Worm (Caenorhabditis elegans): ENCODE results near the gene K02G10.15.
A peak's percentile ranks its signal among the peaks of the same experiment; 100 is the strongest.

K02G10.15 gene

ce11 chrX:4662964-4663684 is 19.4 kb downstream of the K02G10.15 start:
- TF ChIP-seq fkh-10 (GFP tag; optimal IDR thresholded peaks at IDR 0.05) (no peak), pat-9 (tag; optimal IDR thresholded peaks at IDR 0.05) (no peak), ahr-1 (tag; optimal IDR thresholded peaks at IDR 0.05) (no peak)

DNA sequence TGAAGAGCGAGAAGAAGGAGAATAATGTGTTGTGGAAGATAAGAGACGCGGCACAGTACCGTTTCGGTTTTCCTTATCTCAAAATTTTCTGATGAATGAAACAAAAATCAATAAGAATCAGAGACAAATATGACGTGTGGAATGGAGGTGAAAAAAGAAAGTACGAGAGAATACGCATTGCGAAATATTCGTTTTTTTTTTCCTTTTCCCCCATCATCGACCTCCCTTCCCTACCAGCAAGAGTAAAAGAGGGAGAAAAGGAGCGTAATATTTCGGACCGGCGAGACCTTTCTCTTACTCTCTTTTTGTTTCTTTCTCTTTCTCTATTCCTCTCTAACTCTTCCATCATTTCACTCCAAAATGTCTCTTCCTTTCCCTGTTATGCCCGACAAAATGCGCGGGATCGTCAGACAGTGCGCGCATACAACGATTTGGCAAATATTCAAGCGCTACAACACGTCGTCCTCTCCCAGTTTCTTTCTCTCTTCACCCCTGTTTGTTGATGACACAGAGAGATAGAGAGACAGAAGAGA is 20.2 kb downstream of the K02G10.15 start:
- peak; percentile 44 for TF ChIP-seq ceh-18 (tag; optimal IDR thresholded peaks at IDR 0.05)
- TF ChIP-seq ref-2 (tag; optimal IDR thresholded peaks at IDR 0.05): peak; percentile 19
- TF ChIP-seq pat-9 (tag; optimal IDR thresholded peaks at IDR 0.05): no peak
- peak; percentile 21 for TF ChIP-seq pros-1 (tag; optimal IDR thresholded peaks at IDR 0.05)
- TF ChIP-seq ceh-9 (tag; optimal IDR thresholded peaks at IDR 0.05): no peak
- TF ChIP-seq elt-2 (tag; optimal IDR thresholded peaks at IDR 0.05): peak; percentile 41
- TF ChIP-seq ceh-19 (GFP tag; optimal IDR thresholded peaks at IDR 0.05): no peak
- peak; percentile 12 for TF ChIP-seq ceh-34 (tag; optimal IDR thresholded peaks at IDR 0.05)
- TF ChIP-seq ceh-31 (tag; optimal IDR thresholded peaks at IDR 0.05): peak; percentile 38
- TF ChIP-seq nfya-1 (tag; optimal IDR thresholded peaks at IDR 0.05): peak; percentile 21
- TF ChIP-seq npax-4 (tag; optimal IDR thresholded peaks at IDR 0.05): no peak
- no peak for TF ChIP-seq sdc-2 (tag; optimal IDR thresholded peaks at IDR 0.05)
- TF ChIP-seq pha-2 (tag; optimal IDR thresholded peaks at IDR 0.05): peak; percentile 8

DNA sequence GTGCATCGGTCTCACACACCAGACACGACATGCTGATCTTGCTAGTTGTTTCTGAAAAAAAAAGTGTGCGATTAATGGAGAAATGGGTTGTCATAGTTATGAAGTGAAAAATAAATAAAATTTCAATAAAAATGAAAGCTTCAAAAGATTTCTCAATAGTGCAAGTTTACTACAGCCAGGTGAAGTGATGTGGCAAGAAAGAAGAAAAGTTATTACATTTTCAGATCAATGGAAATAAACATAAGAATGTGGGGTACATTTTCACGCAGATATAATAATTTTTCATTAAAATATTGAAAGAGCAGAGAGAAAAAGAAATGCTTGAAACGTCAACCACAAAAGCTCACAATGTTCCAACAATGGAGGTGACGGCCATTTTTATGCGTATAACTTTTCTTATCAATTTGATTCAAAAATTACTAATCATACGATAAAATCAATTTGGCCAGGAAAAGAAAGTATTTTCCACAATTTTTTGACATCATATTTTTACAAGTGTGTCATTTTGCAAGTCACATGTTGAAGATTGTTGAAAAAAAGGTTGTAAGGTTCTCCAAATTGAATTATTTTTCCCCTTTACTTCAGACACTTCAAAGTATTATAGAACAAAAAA is 22.1 kb downstream of the K02G10.15 start, which contains the start of gene nhr-45:
TSS of gene nhr-45 (minus strand) at position 51 of the 613 bp plus-strand sequence.
- TF ChIP-seq T23F11.4 (GFP tag; optimal IDR thresholded peaks at IDR 0.05) (no peak), ama-1 (optimal IDR thresholded peaks at IDR 0.05) (no peak), fkh-10 (GFP tag; optimal IDR thresholded peaks at IDR 0.05) (no peak), unc-3 (GFP tag; conservative IDR thresholded peaks at IDR 0.05) (no peak), unc-3 (tag; optimal IDR thresholded peaks at IDR 0.05) (no peak), ceh-19 (GFP tag; optimal IDR thresholded peaks at IDR 0.05) (no peak), nhr-11 (tag; optimal IDR thresholded peaks at IDR 0.05) (no peak)

DNA sequence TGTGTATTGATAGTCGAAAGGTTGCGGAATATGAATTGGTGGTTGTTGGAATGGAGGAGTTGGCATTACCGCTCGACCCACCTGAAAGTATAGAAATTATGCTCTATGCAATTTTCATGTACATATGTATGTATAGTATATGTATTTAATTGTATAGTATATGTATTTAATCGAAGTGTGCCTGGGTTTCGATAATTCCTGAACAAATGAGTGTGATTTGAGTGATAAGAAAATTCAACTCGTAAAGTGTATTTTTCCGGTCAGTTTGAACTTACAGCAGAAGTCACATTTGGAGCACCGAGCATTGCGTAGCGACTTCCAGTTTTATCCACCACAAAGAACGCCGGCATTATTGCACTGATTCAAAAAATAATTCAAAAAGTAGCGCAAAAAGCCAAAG is 23.8 kb downstream of the K02G10.15 start:
- no peak for TF ChIP-seq unc-42 (tag; optimal IDR thresholded peaks at IDR 0.05)
- no peak for TF ChIP-seq pax-1 (tag; optimal IDR thresholded peaks at IDR 0.05)
- TF ChIP-seq fax-1 (tag; optimal IDR thresholded peaks at IDR 0.05): no peak
- no peak for TF ChIP-seq ztf-16 (tag; optimal IDR thresholded peaks at IDR 0.05)
- no peak for TF ChIP-seq mec-3 (tag; optimal IDR thresholded peaks at IDR 0.05; ENCODE audit: borderline replicate concordance)
- TF ChIP-seq K09A11.1 (tag; optimal IDR thresholded peaks at IDR 0.05; ENCODE audit: insufficient read depth): no peak
- no peak for TF ChIP-seq ceh-19 (GFP tag; optimal IDR thresholded peaks at IDR 0.05)
- no peak for TF ChIP-seq C38D4.7 (GFP tag; optimal IDR thresholded peaks at IDR 0.05)
- TF ChIP-seq ref-2 (tag; optimal IDR thresholded peaks at IDR 0.05): no peak
- TF ChIP-seq ceh-30 (tag; optimal IDR thresholded peaks at IDR 0.05): no peak
- TF ChIP-seq dmd-4 (tag; optimal IDR thresholded peaks at IDR 0.05; ENCODE audit: borderline replicate concordance): no peak
- TF ChIP-seq nfya-1 (tag; optimal IDR thresholded peaks at IDR 0.05): no peak
- no peak for TF ChIP-seq ama-1 (optimal IDR thresholded peaks at IDR 0.05)
- TF ChIP-seq sdc-2 (tag; optimal IDR thresholded peaks at IDR 0.05): no peak
- TF ChIP-seq hlh-13 (GFP tag; optimal IDR thresholded peaks at IDR 0.05): no peak

DNA sequence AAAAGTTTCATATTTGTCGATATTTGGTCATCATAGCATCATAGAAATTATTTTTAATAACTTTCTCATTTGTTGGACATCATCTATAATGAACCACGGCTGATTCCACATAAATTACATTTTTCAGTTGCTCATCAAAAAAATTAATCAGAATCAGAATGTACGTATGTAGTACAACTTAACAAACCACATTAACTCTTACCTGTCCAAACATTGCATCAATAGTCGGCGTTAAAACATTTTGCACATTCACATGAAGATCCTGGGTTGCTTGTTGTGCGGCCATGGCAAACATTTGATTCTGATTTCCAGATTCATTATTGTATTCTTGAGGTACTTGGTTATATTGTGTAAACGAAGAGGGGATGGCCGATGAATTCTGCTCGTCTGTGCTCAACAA is 24.2 kb downstream of the K02G10.15 start:
- TF ChIP-seq hlh-30 (tag; optimal IDR thresholded peaks at IDR 0.05; ENCODE audit: insufficient read depth) (no peak), fkh-6 (tag; optimal IDR thresholded peaks at IDR 0.05) (no peak), dve-1 (tag; optimal IDR thresholded peaks at IDR 0.05) (no peak), pag-3 (tag; optimal IDR thresholded peaks at IDR 0.05; ENCODE audit: borderline replicate concordance) (no peak), sox-4 (tag; optimal IDR thresholded peaks at IDR 0.05) (no peak), ttx-3 (tag; optimal IDR thresholded peaks at IDR 0.05) (no peak), tbx-2 (tag; optimal IDR thresholded peaks at IDR 0.05) (no peak), gmeb-2 (tag; optimal IDR thresholded peaks at IDR 0.05) (no peak), ceh-31 (tag; optimal IDR thresholded peaks at IDR 0.05) (no peak), ceh-9 (tag; optimal IDR thresholded peaks at IDR 0.05) (no peak), C08G9.2 (tag; optimal IDR thresholded peaks at IDR 0.05) (no peak), ref-2 (tag; optimal IDR thresholded peaks at IDR 0.05) (no peak), unc-42 (tag; optimal IDR thresholded peaks at IDR 0.05) (no peak), ceh-30 (tag; optimal IDR thresholded peaks at IDR 0.05) (no peak), sox-2 (GFP tag; IDR thresholded peaks at IDR 0.05) (no peak), nhr-11 (tag; optimal IDR thresholded peaks at IDR 0.05) (no peak), madf-2 (tag; optimal IDR thresholded peaks at IDR 0.05) (no peak)
